Worm (Caenorhabditis elegans) whole organism, L1 larva: ENCODE results near the gene zipt-9.

Experiments used
- C16A3.4 ChIP-seq: fragments of 150-350 bp; optimal IDR thresholded peaks from 2 replicates; lab custom pipeline; 2014; ENCODE audit warnings: missing biosample characterization, missing genetic modification characterization
- Y116A8C.19 ChIP-seq: sonication (generic microtip); optimal IDR thresholded peaks from 2 replicates; lab custom pipeline; 2016; ENCODE audit warnings: missing compliant biosample characterization, missing genetic modification characterization, borderline replicate concordance
- alr-1 ChIP-seq: fragments of 200-800 bp; sonication (Bioruptor generic); optimal IDR thresholded peaks from 2 replicates; lab custom pipeline; 2018; ENCODE audit warnings: borderline replicate concordance, mild to moderate bottlenecking, missing genetic modification characterization, missing compliant biosample characterization
- ceh-63 ChIP-seq: fragments of 200-800 bp; sonication (Bioruptor generic); optimal IDR thresholded peaks from 2 replicates; lab custom pipeline; 2018; ENCODE audit warnings: mild to moderate bottlenecking, missing genetic modification characterization, missing compliant biosample characterization
- ceh-82 ChIP-seq, 3 experiments: fragments of 150-350 bp in 1 of 3; sonication (generic microtip) in 2 of 3; optimal IDR thresholded peaks; 2 replicates each; lab custom pipeline; 2014 to 2017; ENCODE audit warnings: missing biosample characterization in 3 of 3, missing genetic modification characterization in 3 of 3
- ces-1 ChIP-seq: fragments of 150-350 bp; optimal IDR thresholded peaks from 2 replicates; lab custom pipeline; 2014; ENCODE audit warnings: missing biosample characterization, missing genetic modification reagents, missing genetic modification characterization
- efl-1 ChIP-seq, 4 experiments: fragments of 150-350 bp; optimal IDR thresholded peaks in 3 of 4; peaks in 1 of 4; 1 replicate in 1 of 4; 2 replicates in 3 of 4; lab custom pipeline; 2014; ENCODE audit warnings: missing biosample characterization in 2 of 4, missing genetic modification characterization in 2 of 4, missing genetic modification reagents in 2 of 4
- efl-3 ChIP-seq: fragments of 200-800 bp; sonication (Bioruptor generic); optimal IDR thresholded peaks from 2 replicates; lab custom pipeline; 2018; ENCODE audit warnings: mild to moderate bottlenecking, missing genetic modification characterization, missing compliant biosample characterization
- egl-13 ChIP-seq: sonication (generic microtip); optimal IDR thresholded peaks from 2 replicates; lab custom pipeline; 2016; ENCODE audit warnings: missing genotype, missing genetic modification reagents, missing genetic modification characterization, missing compliant biosample characterization
- elt-2 ChIP-seq: sonication (generic microtip); optimal IDR thresholded peaks from 2 replicates; lab custom pipeline; 2016; ENCODE audit warnings: missing genetic modification characterization, mild to moderate bottlenecking, inconsistent platforms, missing compliant biosample characterization, missing genetic modification reagents
- elt-3 ChIP-seq, 6 experiments: fragments of 150-350 bp in 1 of 6; sonication (generic microtip); optimal IDR thresholded peaks; 2 replicates each; lab custom pipeline; 2017 to 2018; ENCODE audit warnings: missing biosample characterization in 6 of 6, missing genetic modification characterization in 6 of 6, inconsistent platforms in 1 of 6
- fkh-10 ChIP-seq: sonication (generic microtip); optimal IDR thresholded peaks from 2 replicates; lab custom pipeline; 2017; ENCODE audit warnings: missing biosample characterization, missing genetic modification reagents, missing genetic modification characterization
- hlh-17 ChIP-seq: fragments of 200-800 bp; sonication (Bioruptor generic); optimal IDR thresholded peaks from 2 replicates; lab custom pipeline; 2018; ENCODE audit warnings: missing genetic modification characterization, mild to moderate bottlenecking, missing compliant biosample characterization, moderate library complexity, borderline replicate concordance
- hlh-4 ChIP-seq: sonication (generic microtip); optimal IDR thresholded peaks from 2 replicates; lab custom pipeline; 2016; ENCODE audit warnings: mild to moderate bottlenecking, missing genetic modification characterization, missing compliant biosample characterization
- hpl-2 ChIP-seq: fragments of 150-350 bp; optimal IDR thresholded peaks from 2 replicates; lab custom pipeline; 2014; ENCODE audit warnings: missing biosample characterization, missing genetic modification reagents, missing genetic modification characterization
- jun-1 ChIP-seq: fragments of 150-350 bp; optimal IDR thresholded peaks from 2 replicates; lab custom pipeline; 2014; ENCODE audit warnings: missing biosample characterization, missing genetic modification reagents, missing genetic modification characterization
- lin-13 ChIP-seq: fragments of 150-350 bp; optimal IDR thresholded peaks from 2 replicates; lab custom pipeline; 2014; ENCODE audit warnings: missing biosample characterization, missing genetic modification reagents, missing genetic modification characterization
- lin-35 ChIP-seq, 2 experiments: fragments of 150-350 bp; optimal IDR thresholded peaks; 2 replicates each; lab custom pipeline; 2014; ENCODE audit warnings: missing biosample characterization in 2 of 2, missing genetic modification characterization in 2 of 2, missing genetic modification reagents in 2 of 2
- lin-39 ChIP-seq: fragments of 150-350 bp; optimal IDR thresholded peaks from 2 replicates; lab custom pipeline; 2014; ENCODE audit warnings: missing biosample characterization, missing genetic modification reagents, missing genetic modification characterization
- mef-2 ChIP-seq: fragments of 150-350 bp; optimal IDR thresholded peaks from 2 replicates; lab custom pipeline; 2014; ENCODE audit warnings: missing biosample characterization, missing genetic modification characterization
- mep-1 ChIP-seq: fragments of 150-350 bp; optimal IDR thresholded peaks from 2 replicates; lab custom pipeline; 2014; ENCODE audit warnings: missing biosample characterization, missing genetic modification characterization
- nhr-11 ChIP-seq: fragments of 150-350 bp; optimal IDR thresholded peaks from 2 replicates; lab custom pipeline; 2014; ENCODE audit warnings: missing biosample characterization, missing genetic modification characterization
- nhr-237 ChIP-seq: fragments of 150-350 bp; optimal IDR thresholded peaks from 2 replicates; lab custom pipeline; 2014; ENCODE audit warnings: missing biosample characterization, missing genetic modification characterization
- nhr-47 ChIP-seq: sonication (generic microtip); optimal IDR thresholded peaks from 2 replicates; lab custom pipeline; 2016; ENCODE audit warnings: mild to moderate bottlenecking, missing genetic modification characterization, moderate library complexity, missing compliant biosample characterization
- nhr-76 ChIP-seq: sonication (generic microtip); optimal IDR thresholded peaks from 2 replicates; lab custom pipeline; 2017; ENCODE audit warnings: missing biosample characterization, missing genetic modification characterization
- nhr-85 ChIP-seq: sonication (generic microtip); peaks from one replicate; lab custom pipeline; 2016; ENCODE audit warnings: missing genetic modification characterization, inconsistent platforms, missing compliant biosample characterization
- pax-3 ChIP-seq: fragments of 200-800 bp; sonication (Bioruptor generic); optimal IDR thresholded peaks from 2 replicates; lab custom pipeline; 2018; ENCODE audit warnings: mild to moderate bottlenecking, missing genetic modification characterization, moderate library complexity, missing compliant biosample characterization
- pqm-1 ChIP-seq: sonication (generic microtip); optimal IDR thresholded peaks from 3 replicates; lab custom pipeline; 2017; ENCODE audit warnings: missing biosample characterization, missing genetic modification characterization
- rnt-1 ChIP-seq: sonication (generic microtip); optimal IDR thresholded peaks from 2 replicates; lab custom pipeline; 2016; ENCODE audit warnings: mild to moderate bottlenecking, missing genetic modification characterization, moderate library complexity, missing compliant biosample characterization
- snpc-4 ChIP-seq: fragments of 150-350 bp; optimal IDR thresholded peaks from 2 replicates; lab custom pipeline; 2014; ENCODE audit warnings: missing biosample characterization, missing genetic modification characterization
- snu-23 ChIP-seq: sonication (generic microtip); optimal IDR thresholded peaks from 2 replicates; lab custom pipeline; 2016; ENCODE audit warnings: missing genetic modification characterization, missing compliant biosample characterization
- sox-4 ChIP-seq: sonication (generic microtip); optimal IDR thresholded peaks from 2 replicates; lab custom pipeline; 2016; ENCODE audit warnings: missing genetic modification characterization, missing compliant biosample characterization
- tlp-1 ChIP-seq: fragments of 150-350 bp; optimal IDR thresholded peaks from 2 replicates; lab custom pipeline; 2014; ENCODE audit warnings: missing biosample characterization, missing genetic modification characterization
- unc-30 ChIP-seq: sonication (generic microtip); optimal IDR thresholded peaks from 2 replicates; lab custom pipeline; 2017; ENCODE audit warnings: missing biosample characterization, missing genetic modification characterization
- unc-86 ChIP-seq: sonication (generic microtip); optimal IDR thresholded peaks from 2 replicates; lab custom pipeline; 2016; ENCODE audit warnings: missing genetic modification characterization, missing compliant biosample characterization
- zip-4 ChIP-seq: fragments of 200-800 bp; sonication (Bioruptor generic); optimal IDR thresholded peaks from 2 replicates; lab custom pipeline; 2018; ENCODE audit warnings: mild to moderate bottlenecking, missing genetic modification characterization, moderate library complexity, missing compliant biosample characterization

The zipt-9 gene

ce11 chrV:13736147-13736546 lies 21.1 kb upstream of the zipt-9 start, which contains the start of gene F35E12.6:
TSS of gene F35E12.6 (minus strand) at chrV:13736247.
- TF ChIP-seq nhr-47 (no peak), efl-1 (optimal IDR thresholded peaks at IDR 0.05; lab: Kevin White, UChicago) (no peak), efl-1 (GFP tag; optimal IDR thresholded peaks at IDR 0.05 in 1 of 2; lab: Kevin White, UChicago) (no peak), elt-2 (tag; lab: Kevin White, UChicago) (peak; percentile 37)
- TF ChIP-seq, all 84 proteins: peak for 1

- TF ChIP-seq pax-3 (tag; lab: Kevin White, UChicago) (peak; percentile 12), elt-2 (tag; lab: Kevin White, UChicago) (peak; percentile 24), pqm-1 (tag; lab: Kevin White, UChicago) (peak; percentile 3), sox-4 (tag; lab: Kevin White, UChicago) (no peak), tlp-1 (tag; lab: Kevin White, UChicago) (no peak), mep-1 (tag; lab: Kevin White, UChicago) (no peak)
Observed at ce11 chrV:13730762-13731161, 15.7 kb upstream of the zipt-9 start, which contains the start of gene dct-17. TSS of gene dct-17 (minus strand) at chrV:13730784.

- no peak for TF ChIP-seq ceh-82 (tag; optimal IDR thresholded peaks at IDR 0.05; lab: Kevin White, UChicago)
- TF ChIP-seq fkh-10 (GFP tag; lab: Kevin White, UChicago), result no peak
- no peak for TF ChIP-seq hpl-2 (GFP tag; lab: Kevin White, UChicago)
- TF ChIP-seq unc-86, result no peak
- no peak for TF ChIP-seq C16A3.4 (tag; lab: Kevin White, UChicago)
- no peak for TF ChIP-seq ceh-63 (GFP tag; lab: Kevin White, UChicago)
- no peak for TF ChIP-seq tlp-1 (tag; lab: Kevin White, UChicago)
Observed at ce11 chrV:13725574-13725973, 10.5 kb upstream of the zipt-9 start, which contains the start of gene fbxa-181. TSS of gene fbxa-181 (plus strand) at chrV:13725874.

ce11 chrV:13724781-13725180 lies 9.7 kb upstream of the zipt-9 start, which contains the start of gene F35E12.2:
TSS of gene F35E12.2 (minus strand) at chrV:13724881.
- no peak for TF ChIP-seq ceh-82 (tag; optimal IDR thresholded peaks at IDR 0.05; lab: Kevin White, UChicago)
- TF ChIP-seq alr-1 (tag; lab: Kevin White, UChicago), result no peak
- no peak for TF ChIP-seq mef-2
- no peak for TF ChIP-seq hpl-2 (GFP tag; lab: Kevin White, UChicago)
- no peak for TF ChIP-seq unc-86
- TF ChIP-seq rnt-1 (tag; lab: Kevin White, UChicago), result no peak
- TF ChIP-seq nhr-11 (tag; lab: Kevin White, UChicago), result no peak
- TF ChIP-seq elt-2 (tag; lab: Kevin White, UChicago), result no peak
- TF ChIP-seq egl-13 (tag; lab: Kevin White, UChicago), result no peak
- TF ChIP-seq pqm-1 (tag; lab: Kevin White, UChicago), result no peak
- no peak for TF ChIP-seq zip-4 (GFP tag; lab: Kevin White, UChicago)
- TF ChIP-seq hlh-4 (tag; lab: Kevin White, UChicago), result no peak
- TF ChIP-seq efl-3 (GFP tag; lab: Kevin White, UChicago), result no peak
- no peak for TF ChIP-seq nhr-237 (tag; lab: Kevin White, UChicago)

- TF ChIP-seq elt-3 (tag; optimal IDR thresholded peaks at IDR 0.05; lab: Kevin White, UChicago) (no peak), pqm-1 (tag; lab: Kevin White, UChicago) (peak; percentile 32), mep-1 (tag; lab: Kevin White, UChicago) (no peak), elt-2 (tag; lab: Kevin White, UChicago) (peak; percentile 79), lin-13 (GFP tag; lab: Kevin White, UChicago) (no peak), nhr-85 (tag; lab: Kevin White, UChicago) (peak; percentile 10), lin-39 (tag; lab: Kevin White, UChicago) (no peak), hlh-17 (GFP tag; lab: Kevin White, UChicago) (no peak), lin-35 (GFP tag; optimal IDR thresholded peaks at IDR 0.05; lab: Kevin White, UChicago) (peak in 1 of 2 experiments; percentile 24), unc-30 (tag; lab: Kevin White, UChicago) (no peak), pax-3 (tag; lab: Kevin White, UChicago) (peak; percentile 29), nhr-76 (tag; lab: Kevin White, UChicago) (no peak), ceh-82 (tag; optimal IDR thresholded peaks at IDR 0.05; lab: Kevin White, UChicago) (no peak), snpc-4 (tag; lab: Kevin White, UChicago) (no peak), jun-1 (no peak), ces-1 (no peak), Y116A8C.19 (tag; lab: Kevin White, UChicago) (no peak), snu-23 (no peak)
- TF ChIP-seq, all 84 proteins: peak for 5
Observed at ce11 chrV:13716531-13716930, 1.5 kb upstream of the zipt-9 start, which contains the start of gene T01D3.6. TSS of gene T01D3.6 (plus strand) at chrV:13716824.
